Fruit fly (Drosophila melanogaster): Measurements from ENCODE around the gene Cyp4s3.

The Cyp4s3 gene

DNA sequence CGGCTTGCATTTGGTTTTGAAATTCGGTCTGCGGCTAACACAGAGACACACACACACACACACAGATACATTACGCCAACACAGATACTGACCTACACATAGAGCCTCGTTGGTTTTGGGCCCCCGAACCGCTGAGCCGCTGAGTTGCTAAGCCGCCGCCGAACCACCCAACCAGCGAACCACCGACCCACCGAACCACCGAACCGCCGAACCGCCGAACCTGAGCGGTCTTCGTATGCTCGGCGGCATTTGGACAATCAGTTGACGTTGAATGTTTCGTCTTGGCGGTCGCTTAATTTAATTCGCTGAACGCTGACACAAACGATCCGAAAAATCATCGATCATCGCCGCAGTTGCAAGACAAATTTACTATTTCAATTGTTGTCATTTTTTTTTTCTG, 9.2 kb upstream of the Cyp4s3 start, which contains the start of gene drd (continued):
- no peak for TF ChIP-seq CG43689 (GFP tag; IDR thresholded peaks at IDR 0.05)
- TF ChIP-seq Mes4 (GFP tag; optimal IDR thresholded peaks at IDR 0.05) = no peak
- TF ChIP-seq CG17612 (GFP tag; IDR thresholded peaks at IDR 0.05) = no peak
- TF ChIP-seq CG11093 (GFP tag; IDR thresholded peaks at IDR 0.05) = no peak
- TF ChIP-seq CG1024 (GFP tag; IDR thresholded peaks at IDR 0.05) = no peak
- no peak for TF ChIP-seq rib (GFP tag; IDR thresholded peaks at IDR 0.05)
- no peak for TF ChIP-seq Awh (GFP tag; IDR thresholded peaks at IDR 0.05)
- no peak for TF ChIP-seq D19B (GFP tag; optimal IDR thresholded peaks at IDR 0.05)
- no peak for TF ChIP-seq crc (GFP tag; optimal IDR thresholded peaks at IDR 0.05)
- no peak for TF ChIP-seq repo (GFP tag; optimal IDR thresholded peaks at IDR 0.05)
- TF ChIP-seq unpg (GFP tag; optimal IDR thresholded peaks at IDR 0.05) = no peak
- TF ChIP-seq Doc2 (GFP tag; IDR thresholded peaks at IDR 0.05) = no peak
- no peak for TF ChIP-seq CG31365 (tag; optimal IDR thresholded peaks at IDR 0.05)
- TF ChIP-seq CG14441 (GFP tag; IDR thresholded peaks at IDR 0.05) = no peak
- no peak for TF ChIP-seq Hmx (GFP tag; optimal IDR thresholded peaks at IDR 0.05)
- TF ChIP-seq CG32532 (GFP tag; IDR thresholded peaks at IDR 0.05) = no peak
- TF ChIP-seq esg (GFP tag; conservative IDR thresholded peaks at IDR 0.05) = no peak
- no peak for TF ChIP-seq Xbp1 (GFP tag; optimal IDR thresholded peaks at IDR 0.05)
- no peak for TF ChIP-seq shn (GFP tag; optimal IDR thresholded peaks at IDR 0.05)
- TF ChIP-seq CG3407 (GFP tag; optimal IDR thresholded peaks at IDR 0.05) = no peak
- no peak for TF ChIP-seq NC2β (GFP tag; optimal IDR thresholded peaks at IDR 0.05)
- TF ChIP-seq CG12659 (GFP tag; optimal IDR thresholded peaks at IDR 0.05) = no peak
- TF ChIP-seq ATbp (GFP tag; optimal IDR thresholded peaks at IDR 0.05) = no peak
- TF ChIP-seq sr (GFP tag; IDR thresholded peaks at IDR 0.05) = 0 out of 3 replicates have a peak, but pooled peaks have one; percentile 8
- TF ChIP-seq org-1 (GFP tag; optimal IDR thresholded peaks at IDR 0.05) = no peak
- no peak for TF ChIP-seq insv (GFP tag; optimal IDR thresholded peaks at IDR 0.05)
- no peak for TF ChIP-seq eve (GFP tag; optimal IDR thresholded peaks at IDR 0.05)
- no peak for TF ChIP-seq CG2889 (GFP tag; IDR thresholded peaks at IDR 0.05)
- no peak for TF ChIP-seq CG12769 (tag; optimal IDR thresholded peaks at IDR 0.05)
- TF ChIP-seq tin (GFP tag; optimal IDR thresholded peaks at IDR 0.05) = no peak
- TF ChIP-seq CG5180 (GFP tag; optimal IDR thresholded peaks at IDR 0.05) = peak; percentile 79
- no peak for TF ChIP-seq ac (GFP tag; optimal IDR thresholded peaks at IDR 0.05)
- no peak for TF ChIP-seq gsb-n (tag; optimal IDR thresholded peaks at IDR 0.05)
- TF ChIP-seq hbn (GFP tag; IDR thresholded peaks at IDR 0.05; ENCODE audit: partially characterized antibody) = no peak
- TF ChIP-seq CG12155 (GFP tag; optimal IDR thresholded peaks at IDR 0.05) = no peak
- TF ChIP-seq CG17568 (GFP tag; optimal IDR thresholded peaks at IDR 0.05) = no peak
- peak; percentile 71 for TF ChIP-seq Med (GFP tag)
- peak; percentile 13 for TF ChIP-seq CG13894 (tag; optimal IDR thresholded peaks at IDR 0.05)
- no peak for TF ChIP-seq CG31441 (GFP tag; IDR thresholded peaks at IDR 0.05)
- no peak for TF ChIP-seq bsh (GFP tag; optimal IDR thresholded peaks at IDR 0.05)

DNA sequence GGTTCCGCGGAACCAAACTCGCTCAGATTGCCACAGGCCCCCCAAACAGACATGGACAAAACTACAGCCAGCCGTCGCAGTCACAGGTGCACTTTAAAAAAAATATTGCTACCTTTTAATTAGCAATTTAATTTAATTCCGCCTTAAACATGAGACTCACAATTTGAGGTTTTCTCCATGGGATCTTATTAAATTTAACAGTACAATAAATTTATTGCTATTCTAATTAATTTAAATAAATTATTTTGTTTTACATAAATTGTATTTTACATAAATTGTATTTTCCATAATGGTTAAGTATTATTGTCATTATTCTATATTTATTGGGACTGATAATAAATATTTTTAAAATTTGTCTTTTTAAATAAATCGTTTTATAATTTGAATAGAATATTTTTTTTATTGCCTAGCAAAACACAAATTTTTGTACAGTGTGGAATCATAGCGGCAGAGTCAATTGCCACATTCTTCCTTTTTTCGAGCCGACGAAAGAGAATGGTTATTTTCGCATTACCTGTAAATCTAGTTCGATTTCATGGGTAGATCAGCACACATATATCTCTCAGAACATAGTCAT, 7.2 kb upstream of the Cyp4s3 start:
- TF ChIP-seq CG17361 (GFP tag; IDR thresholded peaks at IDR 0.05) (peak; percentile 63; the same call in 2 of the 3 replicates), nerfin-2 (GFP tag; IDR thresholded peaks at IDR 0.05; ENCODE audit: partially characterized antibody) (no peak), CG4820 (GFP tag; optimal IDR thresholded peaks at IDR 0.05) (no peak), CG31224 (GFP tag; IDR thresholded peaks at IDR 0.05) (no peak), Poxn (GFP tag; IDR thresholded peaks at IDR 0.05) (no peak), CG11504 (tag; optimal IDR thresholded peaks at IDR 0.05) (peak; percentile 62), CG10321 (GFP tag; IDR thresholded peaks at IDR 0.05) (no peak), Atf3 (GFP tag; optimal IDR thresholded peaks at IDR 0.05) (no peak), CG8924 (tag; optimal IDR thresholded peaks at IDR 0.05) (peak; percentile 14), kah (GFP tag; optimal IDR thresholded peaks at IDR 0.05) (no peak), gem (tag; optimal IDR thresholded peaks at IDR 0.05) (peak; percentile 51), CG7556 (GFP tag; optimal IDR thresholded peaks at IDR 0.05) (peak; percentile 5), Hr3 (GFP tag; optimal IDR thresholded peaks at IDR 0.05) (no peak), Ptx1 (GFP tag; IDR thresholded peaks at IDR 0.05) (0 out of 2 replicates have a peak, but pooled peaks have one; percentile 13)

All from whole organism, embryonic.